Worm (Caenorhabditis elegans) whole organism, young adult: Measurements from ENCODE around the gene C47E12.12.

Experiments used
- akir-1 ChIP-seq: fragments of 200-800 bp; sonication (Bioruptor generic); optimal IDR thresholded peaks from 2 replicates; lab custom pipeline; 2018; ENCODE audit warnings: mild to moderate bottlenecking, missing genetic modification characterization, moderate library complexity, missing compliant biosample characterization
- ama-1 ChIP-seq, 3 experiments: fragments of 150-350 bp in 1 of 3; sonication (generic microtip) in 2 of 3; optimal IDR thresholded peaks; 2 replicates each; lab custom pipeline; 2014 to 2018; ENCODE audit warnings: missing biosample characterization in 2 of 3, missing genetic modification characterization in 2 of 3, missing genetic modification reagents in 2 of 3
- aptf-3 ChIP-seq: fragments of 200-800 bp; sonication (Bioruptor generic); IDR thresholded peaks from 2 replicates; pipeline ENCODE4 v1.3.6; 2022; ENCODE audit warnings: missing genetic modification characterization, missing compliant biosample characterization
- dpff-1 ChIP-seq: sonication (generic microtip); optimal IDR thresholded peaks from 2 replicates; lab custom pipeline; 2017; ENCODE audit warnings: mild to moderate bottlenecking, missing genetic modification characterization, missing compliant biosample characterization
- nhr-80 ChIP-seq: sonication (generic microtip); optimal IDR thresholded peaks from 2 replicates; lab custom pipeline; 2016; ENCODE audit warnings: missing genetic modification characterization, missing compliant biosample characterization
- pha-4 ChIP-seq: fragments of 150-350 bp; sonication (generic microtip); optimal IDR thresholded peaks from 2 replicates; lab custom pipeline; 2014; ENCODE audit warnings: missing biosample characterization, missing genetic modification reagents, missing genetic modification characterization
- snpc-3.4 ChIP-seq: sonication (generic microtip); optimal IDR thresholded peaks from 2 replicates; lab custom pipeline; 2017; ENCODE audit warnings: missing genetic modification characterization, mild to moderate bottlenecking, missing compliant biosample characterization, antibody characterized with exemption, moderate library complexity, missing genotype, missing genetic modification reagents
- unc-62 ChIP-seq: fragments of 150-350 bp; optimal IDR thresholded peaks from 2 replicates; lab custom pipeline; 2014; ENCODE audit warnings: missing biosample characterization, missing genetic modification reagents, missing genetic modification characterization

DNA sequence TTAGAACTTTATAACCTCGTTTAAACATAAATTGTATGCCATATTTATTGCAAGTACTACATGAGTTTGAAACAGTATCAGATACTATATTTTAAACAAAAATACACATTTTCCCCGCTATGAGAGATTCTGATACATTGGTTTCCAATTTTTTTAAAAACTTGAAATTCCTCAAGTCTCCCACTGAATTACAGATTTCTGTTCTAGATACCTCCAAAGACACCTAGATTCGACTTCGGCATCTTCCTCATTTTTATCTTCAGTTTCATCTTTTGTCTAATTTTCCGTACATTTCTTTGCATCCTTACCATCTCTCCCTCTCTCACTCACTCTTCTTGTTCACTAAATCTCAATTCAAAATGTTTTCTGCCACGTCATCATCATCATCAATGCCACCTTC lies 8.6 kb downstream of the C47E12.12 start, which contains the start of gene T13H10.2:
- TF ChIP-seq unc-62 (no peak), pha-4 (tag; lab: Kevin White, UChicago) (no peak), akir-1 (no peak), ama-1 (optimal IDR thresholded peaks at IDR 0.05; lab: Kevin White, UChicago) (no peak), ama-1 (GFP tag; optimal IDR thresholded peaks at IDR 0.05; lab: Kevin White, UChicago) (no peak), aptf-3 (GFP tag; lab: Robert Waterston, UW) (no peak), snpc-3.4 (no peak), nhr-80 (tag; lab: Kevin White, UChicago) (no peak), dpff-1 (no peak)
